Worm (Caenorhabditis elegans): Measurements from ENCODE around the gene C25A8.5.

C25A8.5 gene

DNA sequence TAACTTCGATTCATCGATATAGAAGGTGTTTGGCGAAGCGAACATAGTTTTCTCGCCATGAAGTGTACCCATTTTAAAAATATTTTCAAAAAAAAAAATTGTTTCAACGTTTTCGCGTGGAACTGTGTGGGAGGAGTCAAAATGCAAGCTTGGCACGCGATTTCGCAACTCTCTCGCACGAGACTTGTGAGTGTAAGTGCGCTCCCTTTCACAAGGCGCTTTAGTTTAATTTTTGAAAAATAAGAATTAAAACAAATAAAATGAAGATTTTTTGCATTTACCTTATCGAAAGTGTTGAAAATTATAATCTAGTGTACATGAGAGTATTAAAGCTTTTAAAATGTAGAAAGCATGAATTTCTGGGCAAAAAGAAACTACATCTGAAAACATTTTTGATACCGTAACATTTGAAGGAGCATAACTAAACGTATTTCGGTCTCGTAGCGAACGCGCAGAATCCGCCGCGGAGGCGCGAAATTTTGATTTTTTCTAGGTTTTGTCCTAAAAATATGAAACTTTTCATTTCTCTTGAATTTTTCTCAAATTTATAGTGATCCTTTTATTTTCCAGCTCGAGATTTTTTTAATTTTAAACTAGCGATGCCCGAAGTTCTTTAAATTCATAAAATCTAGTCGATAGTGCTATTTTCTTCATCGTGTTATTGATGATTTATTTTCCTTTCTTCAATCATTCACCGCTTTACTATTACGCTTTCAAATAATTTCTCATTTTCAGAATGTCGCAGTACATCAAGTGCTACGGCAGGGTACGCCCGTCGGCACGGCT, 40.4 kb downstream of the C25A8.5 start, which contains the start of the genes cogc-2 and klp-18:
cogc-2 (minus strand) TSS at position 105 of the 786 bp plus-strand sequence.
klp-18 (plus strand) TSS at position 736 of the 786 bp plus-strand sequence.
- TF ChIP-seq aly-1 (tag; optimal IDR thresholded peaks at IDR 0.05) (peak; percentile 38), ceh-13 (GFP tag; optimal IDR thresholded peaks at IDR 0.05) (peak; percentile 2), hnd-1 (tag; optimal IDR thresholded peaks at IDR 0.05) (peak; percentile 26), ama-1 (optimal IDR thresholded peaks at IDR 0.05) (no peak), flt-1 (GFP tag; IDR thresholded peaks at IDR 0.05) (no peak; the same call in 1 of the 2 replicates), ceh-36 (tag; optimal IDR thresholded peaks at IDR 0.05) (peak; percentile 23), tbx-37 (GFP tag; conservative IDR thresholded peaks at IDR 0.05) (peak; percentile 56), scrt-1 (GFP tag; IDR thresholded peaks at IDR 0.05) (peak; percentile 76), pes-1 (GFP tag; IDR thresholded peaks at IDR 0.05) (peak; percentile 72), hmbx-1 (tag; optimal IDR thresholded peaks at IDR 0.05) (peak; percentile 7), tra-4 (tag; optimal IDR thresholded peaks at IDR 0.05) (no peak), F13C5.2 (tag; optimal IDR thresholded peaks at IDR 0.05) (peak; percentile 89), sea-1 (GFP tag; conservative IDR thresholded peaks at IDR 0.05) (no peak; the same call in 1 of the 2 replicates), ets-7 (tag; optimal IDR thresholded peaks at IDR 0.05) (peak; percentile 17), tbx-11 (GFP tag; IDR thresholded peaks at IDR 0.05) (peak; percentile 50; the same call in 1 of the 2 replicates), B0310.2 (tag; optimal IDR thresholded peaks at IDR 0.05) (no peak), hmg-4 (GFP tag; optimal IDR thresholded peaks at IDR 0.05) (peak; percentile 70)

DNA sequence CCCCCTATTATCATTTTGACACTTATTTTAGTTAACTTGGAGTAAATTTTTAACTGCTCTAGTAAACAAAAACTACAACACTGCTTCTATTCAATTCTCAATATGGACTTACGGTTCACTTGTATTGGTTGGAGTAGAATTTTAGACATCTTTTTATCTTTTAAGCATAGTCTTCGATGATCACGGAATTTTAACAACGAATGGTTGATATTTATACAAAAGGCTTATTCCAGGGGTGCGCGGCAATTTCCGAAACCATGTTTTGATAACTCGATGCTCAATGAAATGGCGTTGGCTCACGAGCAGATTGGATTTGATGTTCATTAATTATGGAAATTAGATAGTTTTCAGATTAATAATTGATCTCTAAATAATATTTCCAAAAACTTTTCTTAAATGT, 44.1 kb downstream of the C25A8.5 start:
- TF ChIP-seq F13C5.2 (tag; optimal IDR thresholded peaks at IDR 0.05) (no peak), tra-4 (tag; optimal IDR thresholded peaks at IDR 0.05) (no peak), B0310.2 (tag; optimal IDR thresholded peaks at IDR 0.05) (no peak), hnd-1 (tag; optimal IDR thresholded peaks at IDR 0.05) (no peak), hmg-4 (GFP tag; optimal IDR thresholded peaks at IDR 0.05) (no peak), tbx-11 (GFP tag; IDR thresholded peaks at IDR 0.05) (no peak), scrt-1 (GFP tag; IDR thresholded peaks at IDR 0.05) (no peak), ceh-36 (tag; optimal IDR thresholded peaks at IDR 0.05) (no peak), ceh-13 (GFP tag; optimal IDR thresholded peaks at IDR 0.05) (no peak), pes-1 (GFP tag; IDR thresholded peaks at IDR 0.05) (no peak), flt-1 (GFP tag; IDR thresholded peaks at IDR 0.05) (no peak), hmbx-1 (tag; optimal IDR thresholded peaks at IDR 0.05) (no peak), ets-7 (tag; optimal IDR thresholded peaks at IDR 0.05) (no peak), sea-1 (GFP tag; conservative IDR thresholded peaks at IDR 0.05) (no peak), aly-1 (tag; optimal IDR thresholded peaks at IDR 0.05) (no peak), tbx-37 (GFP tag; conservative IDR thresholded peaks at IDR 0.05) (no peak)

DNA sequence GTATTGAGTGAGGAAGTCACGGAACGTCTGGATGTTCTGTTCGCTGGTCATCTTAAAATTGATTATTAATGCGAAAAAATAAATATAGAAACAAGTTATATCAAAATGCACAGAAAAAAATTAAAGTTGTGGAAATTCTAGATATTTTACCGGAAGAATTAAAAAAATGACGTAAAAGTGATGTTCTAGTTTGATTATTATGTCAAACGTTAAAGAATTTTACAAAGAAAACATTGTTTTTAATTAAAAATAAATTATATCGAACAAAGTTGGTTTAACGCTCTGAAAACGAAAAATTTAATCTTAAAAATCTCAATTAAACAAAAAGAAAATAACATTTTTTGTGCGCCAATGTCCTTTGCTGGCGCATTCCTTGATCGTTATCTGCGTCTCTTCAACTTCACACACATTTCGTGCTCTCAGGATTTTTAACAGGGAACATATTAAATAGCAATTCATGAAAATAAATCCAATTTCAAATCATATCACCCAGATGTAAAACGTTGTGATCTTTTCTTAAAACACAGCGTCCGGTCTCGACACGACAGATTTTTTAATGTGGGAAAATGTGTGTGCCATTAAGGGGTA, 45.3 kb downstream of the C25A8.5 start, which contains the start of gene tin-9.1:
tin-9.1 (minus strand) TSS at position 51 of the 588 bp plus-strand sequence.
- TF ChIP-seq tra-4 (tag; optimal IDR thresholded peaks at IDR 0.05) (no peak), ama-1 (optimal IDR thresholded peaks at IDR 0.05) (no peak), hmg-4 (GFP tag; optimal IDR thresholded peaks at IDR 0.05) (no peak), ceh-36 (tag; optimal IDR thresholded peaks at IDR 0.05) (no peak), aly-1 (tag; optimal IDR thresholded peaks at IDR 0.05) (no peak), tbx-37 (GFP tag; conservative IDR thresholded peaks at IDR 0.05) (no peak), hmbx-1 (tag; optimal IDR thresholded peaks at IDR 0.05) (no peak), ets-7 (tag; optimal IDR thresholded peaks at IDR 0.05) (no peak), hnd-1 (tag; optimal IDR thresholded peaks at IDR 0.05) (no peak), scrt-1 (GFP tag; IDR thresholded peaks at IDR 0.05) (no peak), F13C5.2 (tag; optimal IDR thresholded peaks at IDR 0.05) (no peak), tbx-11 (GFP tag; IDR thresholded peaks at IDR 0.05) (no peak), sea-1 (GFP tag; conservative IDR thresholded peaks at IDR 0.05) (no peak)

DNA sequence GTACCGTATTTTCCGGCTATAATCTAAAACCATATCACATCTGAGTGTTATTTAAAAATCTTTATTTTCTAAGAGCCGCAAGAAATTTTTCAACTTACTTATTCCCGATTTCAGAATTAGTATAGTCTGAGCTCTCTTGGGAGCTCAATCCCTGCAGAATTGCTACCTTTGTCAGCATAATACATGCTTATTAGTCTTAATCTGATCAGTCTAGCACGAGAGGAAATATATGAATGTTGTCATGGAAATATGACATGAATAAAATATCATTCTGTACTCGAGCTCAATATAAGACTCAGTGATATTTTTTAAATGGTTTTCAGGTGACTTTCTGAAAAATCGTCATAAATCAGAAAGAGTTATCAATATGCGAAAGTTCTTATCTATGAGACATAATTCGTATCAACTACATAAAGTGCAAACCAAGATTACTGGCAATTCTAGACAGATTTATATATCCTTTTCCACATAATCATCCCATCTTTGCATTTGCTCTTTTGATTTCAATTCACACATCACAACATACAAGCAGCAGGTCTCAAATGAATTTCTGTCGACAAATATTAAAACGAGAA, 46.1 kb downstream of the C25A8.5 start:
- TF ChIP-seq ets-7 (tag; optimal IDR thresholded peaks at IDR 0.05): no peak

DNA sequence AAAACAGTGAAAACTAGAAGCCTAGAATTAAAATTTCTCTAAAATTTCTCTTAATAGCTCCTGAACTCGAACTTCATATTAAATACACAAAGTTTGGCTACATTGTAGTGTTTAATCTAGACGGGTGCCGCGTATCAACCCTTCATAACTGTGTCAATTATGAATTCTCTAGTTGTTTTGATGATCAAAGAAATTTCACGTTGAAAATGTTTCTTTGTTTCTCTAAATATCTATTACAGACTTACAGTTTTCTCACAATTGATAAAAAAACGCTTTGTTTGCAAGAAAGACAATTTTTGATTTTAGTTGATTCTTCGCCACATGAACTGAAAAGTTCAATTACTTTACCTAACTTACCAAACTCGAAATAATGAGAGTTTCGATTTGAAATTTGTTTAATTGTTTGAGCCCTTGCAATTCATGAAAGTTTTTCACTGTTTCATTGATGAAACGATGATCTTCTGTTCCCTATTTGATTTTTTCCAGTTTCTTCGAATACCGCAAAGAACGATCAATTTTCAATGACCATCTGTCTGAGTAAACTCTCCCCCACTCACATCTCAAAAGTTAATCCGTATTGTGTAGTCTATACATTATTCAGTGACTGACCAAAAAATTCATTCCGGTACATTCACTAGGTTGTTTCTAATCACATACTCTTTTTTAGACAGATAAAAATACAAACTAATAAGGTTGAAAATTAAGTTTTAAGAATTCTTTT, 47.5 kb downstream of the C25A8.5 start:
- TF ChIP-seq ceh-36 (tag; optimal IDR thresholded peaks at IDR 0.05): no peak
- TF ChIP-seq hnd-1 (tag; optimal IDR thresholded peaks at IDR 0.05): no peak
- no peak for TF ChIP-seq flt-1 (GFP tag; IDR thresholded peaks at IDR 0.05)
- TF ChIP-seq hmbx-1 (tag; optimal IDR thresholded peaks at IDR 0.05): no peak
- no peak for TF ChIP-seq ets-7 (tag; optimal IDR thresholded peaks at IDR 0.05)
- TF ChIP-seq tra-4 (tag; optimal IDR thresholded peaks at IDR 0.05): no peak

DNA sequence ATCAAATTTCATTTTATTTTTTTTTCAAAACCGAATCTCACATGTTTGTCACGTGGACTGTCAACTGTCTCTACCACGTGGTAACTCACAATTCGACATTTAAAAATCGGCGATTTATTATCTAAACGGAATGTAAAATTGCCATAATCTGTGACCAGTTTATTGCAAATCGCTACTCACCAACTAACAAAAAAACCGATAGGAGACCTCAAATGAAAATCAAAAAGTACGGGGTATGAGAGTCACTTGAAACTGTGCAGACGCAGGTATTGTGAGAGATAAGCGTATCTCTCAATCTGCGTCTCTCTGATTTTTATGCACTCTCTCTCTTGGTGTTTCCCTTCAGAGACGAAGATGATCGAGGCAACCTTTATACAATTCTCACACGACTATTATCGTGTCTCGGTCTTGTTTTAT, 48.5 kb downstream of the C25A8.5 start:
- TF ChIP-seq flt-1 (GFP tag; IDR thresholded peaks at IDR 0.05): no peak
- TF ChIP-seq pes-1 (GFP tag; IDR thresholded peaks at IDR 0.05): no peak
- no peak for TF ChIP-seq ama-1 (optimal IDR thresholded peaks at IDR 0.05)
- TF ChIP-seq hnd-1 (tag; optimal IDR thresholded peaks at IDR 0.05): no peak
- no peak for TF ChIP-seq tra-4 (tag; optimal IDR thresholded peaks at IDR 0.05)
- no peak for TF ChIP-seq F13C5.2 (tag; optimal IDR thresholded peaks at IDR 0.05)
- no peak for TF ChIP-seq ceh-13 (GFP tag; optimal IDR thresholded peaks at IDR 0.05)
- TF ChIP-seq hmg-4 (GFP tag; optimal IDR thresholded peaks at IDR 0.05): no peak
- no peak for TF ChIP-seq B0310.2 (tag; optimal IDR thresholded peaks at IDR 0.05)
- no peak for TF ChIP-seq sea-1 (GFP tag; conservative IDR thresholded peaks at IDR 0.05)
- TF ChIP-seq scrt-1 (GFP tag; IDR thresholded peaks at IDR 0.05): no peak
- TF ChIP-seq tbx-37 (GFP tag; conservative IDR thresholded peaks at IDR 0.05): no peak
- no peak for TF ChIP-seq ceh-36 (tag; optimal IDR thresholded peaks at IDR 0.05)
- TF ChIP-seq tbx-11 (GFP tag; IDR thresholded peaks at IDR 0.05): no peak
- no peak for TF ChIP-seq aly-1 (tag; optimal IDR thresholded peaks at IDR 0.05)
- no peak for TF ChIP-seq ets-7 (tag; optimal IDR thresholded peaks at IDR 0.05)
- no peak for TF ChIP-seq hmbx-1 (tag; optimal IDR thresholded peaks at IDR 0.05)

Data from whole organism, early embryonic.